Fruit fly (Drosophila melanogaster): Measurements from ENCODE around the gene mrn.

mrn gene

DNA sequence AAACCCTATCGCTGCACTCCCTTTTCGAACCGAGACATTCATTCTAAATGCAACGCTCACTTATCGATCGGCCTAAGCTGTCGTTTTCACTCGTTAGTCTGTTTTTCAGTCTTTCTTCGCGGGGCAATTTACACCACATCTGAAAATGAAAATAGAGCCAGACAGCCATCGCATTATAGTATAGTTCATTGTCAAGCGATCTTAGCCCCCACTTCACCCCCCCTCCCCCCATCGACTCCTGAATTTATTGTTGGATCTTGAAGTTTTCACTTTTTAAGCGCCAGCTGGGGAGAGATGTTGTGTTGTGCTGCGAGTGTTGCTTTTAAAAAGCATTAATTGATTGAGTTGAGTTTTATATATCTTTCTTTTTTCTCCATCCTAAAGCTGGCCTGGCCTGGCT, 18.9 kb upstream of the mrn start:
- TF ChIP-seq ttk (optimal IDR thresholded peaks at IDR 0.05) (no peak), Sin3A (optimal IDR thresholded peaks at IDR 0.05) (no peak), insv (optimal IDR thresholded peaks at IDR 0.05) (no peak), h (optimal IDR thresholded peaks at IDR 0.05) (no peak), Myc (optimal IDR thresholded peaks at IDR 0.05) (no peak), psq (optimal IDR thresholded peaks at IDR 0.05) (no peak)

DNA sequence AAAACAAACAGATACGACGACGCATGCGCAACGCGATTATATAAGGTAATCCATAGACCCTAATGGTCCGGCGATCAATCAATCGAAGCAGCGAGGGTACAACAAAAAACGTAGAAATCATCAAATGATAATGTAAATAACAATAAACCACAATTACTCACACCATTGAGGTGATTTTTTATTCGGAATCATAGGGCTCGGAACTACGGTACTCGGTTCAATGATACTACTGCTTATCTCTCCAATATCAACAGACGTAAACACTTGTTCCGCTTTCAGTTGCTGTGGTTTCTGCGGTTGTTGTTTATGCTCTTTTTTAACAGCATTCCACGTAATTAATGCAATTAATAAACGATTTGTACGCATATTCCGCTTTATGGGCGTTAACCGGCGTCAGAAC, 17.6 kb upstream of the mrn start:
- TF ChIP-seq insv (optimal IDR thresholded peaks at IDR 0.05), result no peak

DNA sequence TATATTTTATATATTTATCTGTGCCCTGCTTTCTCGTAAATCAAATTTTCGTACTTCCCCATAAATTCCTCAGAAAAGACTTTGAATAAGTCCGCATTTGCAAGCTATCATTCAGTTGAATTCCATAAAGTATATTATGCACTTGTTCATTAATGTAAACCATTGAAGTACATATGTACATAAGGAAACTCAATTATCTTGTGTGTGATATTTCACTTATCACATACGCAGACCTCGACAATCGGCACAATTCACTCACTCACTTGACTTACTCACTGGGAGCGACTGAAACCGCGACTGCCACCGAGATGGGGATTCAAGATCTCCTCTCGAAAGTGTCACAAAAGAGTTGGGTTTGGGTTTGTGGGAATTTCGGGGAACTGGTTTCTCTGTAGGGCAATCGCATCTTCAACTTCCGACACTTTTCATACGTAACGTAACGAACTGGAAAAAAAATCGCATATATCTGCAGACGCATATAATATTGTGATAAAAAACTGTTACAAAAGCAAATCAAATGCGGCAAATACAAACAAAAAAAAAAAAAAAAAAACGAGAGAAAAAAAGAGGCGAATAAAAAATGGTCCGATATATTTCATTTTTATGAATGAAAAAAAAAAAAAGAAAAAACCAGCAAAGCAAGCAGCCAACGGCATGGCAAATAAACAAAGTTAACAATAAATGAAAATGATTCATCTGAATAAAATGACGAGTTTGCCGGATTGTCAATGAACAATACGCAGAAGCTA, 16.9 kb upstream of the mrn start:
- TF ChIP-seq Myc (optimal IDR thresholded peaks at IDR 0.05), result no peak
- TF ChIP-seq psq (optimal IDR thresholded peaks at IDR 0.05), result no peak
- TF ChIP-seq ttk (optimal IDR thresholded peaks at IDR 0.05), result no peak
- TF ChIP-seq h (optimal IDR thresholded peaks at IDR 0.05), result no peak
- no peak for TF ChIP-seq Sin3A (optimal IDR thresholded peaks at IDR 0.05)
- no peak for TF ChIP-seq insv (optimal IDR thresholded peaks at IDR 0.05)

DNA sequence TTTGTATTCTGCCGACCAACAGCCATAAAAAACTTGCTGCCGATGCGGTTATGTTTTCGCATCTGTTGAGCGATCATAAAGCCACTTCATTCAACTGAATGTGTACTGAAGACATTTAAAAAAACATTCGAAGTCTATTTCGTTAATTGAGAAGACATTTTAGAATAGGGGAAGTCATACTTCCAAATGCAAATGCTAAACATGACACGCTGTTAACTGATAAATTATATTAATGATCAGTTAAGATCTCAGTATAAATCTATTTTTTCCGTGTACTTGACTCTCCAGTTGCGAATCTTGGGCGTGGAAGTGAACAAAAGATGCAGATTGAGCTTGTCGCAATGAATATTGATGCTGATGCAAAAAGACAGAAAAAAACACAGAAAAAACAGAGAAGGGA, 15.6 kb upstream of the mrn start:
- TF ChIP-seq psq (optimal IDR thresholded peaks at IDR 0.05) (no peak), Sin3A (optimal IDR thresholded peaks at IDR 0.05) (no peak), h (optimal IDR thresholded peaks at IDR 0.05) (no peak), insv (optimal IDR thresholded peaks at IDR 0.05) (no peak), Myc (optimal IDR thresholded peaks at IDR 0.05) (no peak), ttk (optimal IDR thresholded peaks at IDR 0.05) (no peak)

DNA sequence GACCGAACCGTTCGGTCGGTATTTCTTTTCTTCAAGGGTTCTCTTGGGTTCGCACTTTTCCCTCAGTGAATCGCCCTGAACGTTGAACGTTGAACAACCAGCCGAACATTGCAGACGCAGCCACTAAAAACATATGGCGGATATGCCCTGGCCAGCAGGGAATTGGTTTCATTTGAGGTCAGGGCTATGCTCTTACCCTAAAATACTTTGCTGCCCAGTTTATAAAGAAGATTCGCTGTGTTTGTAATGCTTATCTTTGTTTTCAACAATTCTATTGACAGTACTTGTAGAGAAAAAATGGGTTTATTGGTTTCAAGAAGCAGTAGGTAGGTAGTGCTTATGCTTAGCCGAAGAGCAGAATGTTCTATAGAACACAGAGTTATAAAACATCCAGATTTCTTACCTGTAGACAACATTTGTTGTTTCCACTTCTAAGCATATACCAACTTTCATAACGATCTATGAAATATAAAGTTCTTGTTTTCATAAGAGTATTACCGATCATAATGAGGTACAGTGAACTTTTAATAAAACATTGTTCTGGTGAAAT, 14.9 kb upstream of the mrn start:
- no peak for TF ChIP-seq Myc (optimal IDR thresholded peaks at IDR 0.05)
- TF ChIP-seq ttk (optimal IDR thresholded peaks at IDR 0.05), result no peak
- no peak for TF ChIP-seq h (optimal IDR thresholded peaks at IDR 0.05)
- TF ChIP-seq insv (optimal IDR thresholded peaks at IDR 0.05), result no peak
- no peak for TF ChIP-seq Sin3A (optimal IDR thresholded peaks at IDR 0.05)
- no peak for TF ChIP-seq psq (optimal IDR thresholded peaks at IDR 0.05)

DNA sequence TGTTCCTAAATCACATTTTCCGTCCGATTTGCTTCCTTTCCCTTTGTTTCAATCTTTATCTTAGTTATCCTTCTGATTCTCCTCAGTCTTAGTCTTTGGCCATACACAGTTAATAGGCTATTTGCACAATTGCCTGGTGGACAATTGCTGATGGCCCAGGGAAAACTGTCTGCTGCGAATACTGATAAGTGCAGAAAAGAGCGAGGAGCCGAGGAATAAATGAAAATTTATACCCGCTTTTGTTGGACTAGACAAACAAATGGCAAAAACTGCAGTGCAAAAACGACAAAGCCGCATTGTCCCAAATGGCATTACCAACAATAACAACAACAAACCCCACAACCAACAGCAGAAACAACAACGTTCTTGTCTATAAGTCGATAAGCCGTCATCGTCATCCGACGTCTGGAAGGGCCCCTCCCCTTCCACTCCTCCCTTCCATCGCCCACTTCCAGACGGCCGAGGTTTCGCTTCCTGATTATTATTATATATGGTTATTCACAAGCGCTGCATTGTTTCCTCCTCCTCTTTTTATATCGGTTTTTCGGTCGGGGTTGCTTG, 13.8 kb upstream of the mrn start:
- TF ChIP-seq Myc (optimal IDR thresholded peaks at IDR 0.05) (no peak), h (optimal IDR thresholded peaks at IDR 0.05) (no peak), Sin3A (optimal IDR thresholded peaks at IDR 0.05) (no peak), insv (optimal IDR thresholded peaks at IDR 0.05) (no peak), ttk (optimal IDR thresholded peaks at IDR 0.05) (no peak), psq (optimal IDR thresholded peaks at IDR 0.05) (no peak)

DNA sequence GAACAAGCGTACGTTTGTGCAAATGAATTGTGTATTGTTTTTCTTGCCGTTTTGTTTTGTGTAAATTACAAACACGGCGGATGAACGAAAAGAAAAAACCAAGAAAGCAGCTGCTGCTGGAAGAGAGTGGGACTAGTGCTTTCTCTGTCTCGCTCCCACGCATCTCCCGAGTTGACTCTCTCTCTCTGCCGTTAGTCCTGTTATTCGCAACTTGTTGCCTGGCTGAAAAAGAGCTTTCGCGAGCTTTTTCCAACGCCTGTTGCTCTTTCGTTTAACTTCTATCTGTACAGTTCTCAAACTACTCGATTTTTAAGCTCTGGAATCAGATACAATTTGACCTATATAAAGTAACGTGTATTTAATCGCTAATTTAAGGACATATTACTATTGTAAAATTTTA, 13.1 kb upstream of the mrn start:
- TF ChIP-seq psq (optimal IDR thresholded peaks at IDR 0.05) (no peak), ttk (optimal IDR thresholded peaks at IDR 0.05) (no peak), h (optimal IDR thresholded peaks at IDR 0.05) (no peak), insv (optimal IDR thresholded peaks at IDR 0.05) (no peak), Myc (optimal IDR thresholded peaks at IDR 0.05) (no peak), Sin3A (optimal IDR thresholded peaks at IDR 0.05) (no peak)

DNA sequence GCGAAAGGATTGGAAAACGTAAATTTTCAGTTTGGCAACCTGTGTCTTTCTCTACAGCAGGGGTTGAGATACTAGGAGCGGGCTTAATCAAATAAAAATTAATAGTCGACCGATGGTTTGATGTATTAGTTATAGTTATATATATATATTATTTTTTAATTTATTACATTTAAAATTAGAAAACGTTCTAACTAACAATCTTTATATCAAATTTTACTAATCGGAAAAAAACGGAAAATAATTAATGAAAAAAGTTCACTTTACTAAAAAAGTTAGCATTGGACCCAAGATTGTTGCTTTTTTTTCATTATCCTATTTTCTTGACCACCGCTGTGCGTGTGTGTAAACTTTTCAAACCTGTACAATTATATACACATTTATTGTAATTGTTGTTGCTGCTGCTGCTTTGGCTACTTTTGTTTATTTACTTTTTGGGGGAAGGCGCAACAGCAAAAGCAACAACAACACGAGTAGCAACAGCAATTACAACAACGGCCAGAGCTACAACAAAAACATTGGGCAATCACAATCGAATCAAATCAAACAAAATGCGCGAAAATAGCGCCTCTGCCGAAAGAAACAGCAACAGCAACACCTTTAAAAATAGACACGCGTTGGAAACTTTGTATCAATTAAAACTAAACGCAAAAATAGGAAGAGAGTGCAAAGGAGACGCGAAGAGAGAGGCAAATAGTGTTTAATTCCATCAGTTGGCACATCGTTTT, 12.4 kb upstream of the mrn start:
- no peak for TF ChIP-seq h (optimal IDR thresholded peaks at IDR 0.05)
- no peak for TF ChIP-seq Sin3A (optimal IDR thresholded peaks at IDR 0.05)
- no peak for TF ChIP-seq psq (optimal IDR thresholded peaks at IDR 0.05)
- TF ChIP-seq insv (optimal IDR thresholded peaks at IDR 0.05), result no peak

DNA sequence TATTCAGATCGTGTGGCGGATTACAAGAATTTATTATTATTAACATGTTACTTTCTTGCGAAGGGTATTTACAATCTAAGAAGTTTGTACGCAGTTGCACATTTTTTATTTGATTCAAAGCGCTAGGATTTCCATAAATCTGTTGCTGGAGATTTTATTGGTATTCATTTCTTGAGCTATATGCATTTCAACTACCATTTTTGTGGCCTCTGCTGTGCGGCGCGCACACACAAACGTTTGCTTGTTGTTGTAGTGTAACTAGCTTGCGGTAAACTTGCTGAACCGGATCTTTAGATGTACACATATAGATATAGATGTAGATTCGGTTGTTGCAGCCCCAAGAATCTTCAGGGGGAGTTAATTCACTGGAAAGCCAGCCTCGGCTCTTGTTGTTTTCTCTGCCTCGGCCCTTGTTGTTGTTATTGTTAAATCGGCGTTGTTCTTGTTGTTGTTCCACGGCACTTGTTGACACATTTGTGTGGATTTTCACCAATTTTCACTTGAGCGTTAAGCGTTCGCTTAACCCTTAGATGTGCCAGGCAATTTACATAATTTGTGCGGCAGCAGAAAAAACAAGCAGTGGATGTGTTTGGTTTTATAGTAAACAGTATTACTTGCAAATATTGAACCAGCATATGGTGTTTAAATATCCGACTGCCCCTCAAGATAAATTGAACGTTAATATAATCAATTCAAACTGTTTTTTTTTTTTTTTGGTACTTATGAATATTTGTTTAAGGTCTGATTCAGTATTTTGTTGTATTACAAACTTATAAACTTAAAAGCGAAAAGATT, 10.7 kb upstream of the mrn start:
- no peak for TF ChIP-seq insv (optimal IDR thresholded peaks at IDR 0.05)
- TF ChIP-seq Sin3A (optimal IDR thresholded peaks at IDR 0.05), result no peak
- TF ChIP-seq psq (optimal IDR thresholded peaks at IDR 0.05), result no peak
- no peak for TF ChIP-seq ttk (optimal IDR thresholded peaks at IDR 0.05)
- TF ChIP-seq Myc (optimal IDR thresholded peaks at IDR 0.05), result no peak
- no peak for TF ChIP-seq h (optimal IDR thresholded peaks at IDR 0.05)

DNA sequence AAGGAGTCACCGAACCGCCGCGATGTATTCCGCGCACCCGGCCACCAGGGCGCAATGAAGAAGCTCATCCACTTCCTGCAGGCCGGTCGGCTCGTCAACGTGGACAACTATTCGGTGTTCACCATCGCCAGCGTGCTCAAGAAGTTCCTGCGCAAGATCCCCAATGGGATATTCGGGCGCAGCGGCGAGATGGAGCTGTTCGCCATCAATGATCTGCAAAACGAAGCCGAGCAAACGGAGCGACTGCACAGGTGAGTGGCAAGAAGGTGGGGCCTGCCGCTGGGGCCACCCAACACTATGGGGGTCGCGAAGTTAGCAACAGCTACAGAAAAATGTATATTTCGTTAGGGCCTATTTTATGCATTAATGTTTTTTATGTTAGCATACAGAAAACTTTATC, 9.4 kb upstream of the mrn start:
- TF ChIP-seq ttk (optimal IDR thresholded peaks at IDR 0.05) (no peak), Sin3A (optimal IDR thresholded peaks at IDR 0.05) (no peak), insv (optimal IDR thresholded peaks at IDR 0.05) (no peak), Myc (optimal IDR thresholded peaks at IDR 0.05) (no peak), psq (optimal IDR thresholded peaks at IDR 0.05) (no peak), h (optimal IDR thresholded peaks at IDR 0.05) (no peak)

DNA sequence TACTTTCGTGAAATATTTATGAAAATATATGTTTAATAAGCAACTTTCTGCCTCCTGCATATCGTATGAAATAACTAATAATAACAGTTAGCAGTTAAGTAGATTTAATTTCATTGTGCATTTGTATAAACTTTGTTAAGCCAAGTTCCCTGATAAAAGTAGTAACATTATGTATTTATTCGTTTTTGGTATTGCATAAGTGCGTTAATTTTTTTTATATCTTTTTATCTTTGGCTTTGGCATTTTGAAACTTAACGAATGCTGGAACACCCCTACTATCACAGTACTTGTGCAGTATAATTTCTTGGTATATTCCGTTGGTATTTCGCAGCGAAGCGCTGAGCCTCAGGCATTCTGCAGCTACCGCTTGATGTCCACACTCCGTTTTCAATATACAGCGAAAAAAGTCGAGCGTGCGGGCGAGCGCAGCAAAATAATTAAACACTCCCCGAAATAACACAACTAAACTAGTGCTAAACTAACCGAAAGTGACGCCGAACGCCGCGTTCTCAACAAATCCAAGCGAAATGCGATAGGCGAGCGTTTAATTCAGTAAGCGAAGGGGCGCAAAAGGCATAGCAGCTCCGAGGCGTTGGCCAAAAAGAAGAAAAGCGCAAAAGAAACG, 8.3 kb upstream of the mrn start, which contains the start of gene RhoGAP71E:
RhoGAP71E (plus strand) TSS at position 347 of the 625 bp plus-strand sequence.
- TF ChIP-seq insv (optimal IDR thresholded peaks at IDR 0.05) (no peak), h (optimal IDR thresholded peaks at IDR 0.05) (no peak), Myc (optimal IDR thresholded peaks at IDR 0.05) (no peak), ttk (optimal IDR thresholded peaks at IDR 0.05) (no peak), psq (optimal IDR thresholded peaks at IDR 0.05) (no peak), Sin3A (optimal IDR thresholded peaks at IDR 0.05) (no peak)
